Worm (Caenorhabditis elegans): ENCODE data around the gene wrt-9.

DNA sequence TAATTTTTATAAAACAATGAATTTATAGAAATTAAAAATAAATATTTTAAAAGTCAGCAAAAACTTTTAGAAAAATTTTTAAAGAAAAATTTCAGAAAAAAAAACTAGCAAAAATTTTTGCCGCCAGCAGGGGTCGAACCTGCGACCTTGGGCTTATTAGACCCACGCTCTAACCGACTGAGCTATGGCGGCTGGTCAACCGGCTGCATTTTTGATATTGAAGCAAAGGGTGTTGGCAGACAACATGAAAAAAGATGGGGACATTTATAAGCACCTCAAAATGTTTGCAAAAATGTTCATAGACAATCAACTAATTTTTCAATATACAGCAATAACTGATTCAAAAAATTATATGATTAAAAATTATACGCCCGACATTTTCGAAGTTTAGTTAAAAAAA lies 13.5 kb downstream of the wrt-9 start:
- no peak for TF ChIP-seq lin-29 (GFP tag; IDR thresholded peaks at IDR 0.05)
- no peak for TF ChIP-seq fkh-10 (GFP tag; optimal IDR thresholded peaks at IDR 0.05)
- no peak for TF ChIP-seq egl-43 (GFP tag; IDR thresholded peaks at IDR 0.05)
- no peak for TF ChIP-seq R02D3.7 (tag; optimal IDR thresholded peaks at IDR 0.05)
- TF ChIP-seq aly-2 (tag; optimal IDR thresholded peaks at IDR 0.05): no peak
- no peak for TF ChIP-seq egl-27 (tag; optimal IDR thresholded peaks at IDR 0.05)
- TF ChIP-seq dpl-1 (GFP tag; optimal IDR thresholded peaks at IDR 0.05): no peak
- TF ChIP-seq pha-4 (GFP tag; IDR thresholded peaks at IDR 0.05): peak; percentile 42; the same call in 1 of the 2 replicates
- no peak for TF ChIP-seq pha-4 (tag; optimal IDR thresholded peaks at IDR 0.05)
- no peak for TF ChIP-seq lin-15B (tag; optimal IDR thresholded peaks at IDR 0.05)
- peak; percentile 44 for TF ChIP-seq mes-2 (tag; optimal IDR thresholded peaks at IDR 0.05; ENCODE audit: poor library complexity, severe bottlenecking)
